Fruit fly (Drosophila melanogaster): ENCODE data around the gene CG13045.

dm6 chr3L:16288322-16288721 lies 2.4 kb downstream of the CG13045 start, which contains the start of gene CG13046:
- no peak for TF ChIP-seq CG14711 (tag; optimal IDR thresholded peaks at IDR 0.05)
- no peak for TF ChIP-seq pad (GFP tag; optimal IDR thresholded peaks at IDR 0.05)
- no peak for TF ChIP-seq cnc (optimal IDR thresholded peaks at IDR 0.05)
- TF ChIP-seq toe (GFP tag; optimal IDR thresholded peaks at IDR 0.05), result no peak
